Worm (Caenorhabditis elegans) whole organism, young adult: ENCODE measurements around the gene C36B7.1.

ENCODE experiments used
- bed-1 ChIP-seq: fragments of 200-800 bp; sonication (Bioruptor generic); IDR thresholded peaks from 2 replicates; pipeline ENCODE4 v1.3.6; 2022; ENCODE audit warnings: missing genetic modification reagents, missing genetic modification characterization, missing compliant biosample characterization
- snpc-1.1 ChIP-seq: sonication (generic microtip); optimal IDR thresholded peaks from 2 replicates; lab custom pipeline; 2017; ENCODE audit warnings: missing genetic modification characterization, mild to moderate bottlenecking, missing compliant biosample characterization, antibody characterized with exemption, moderate library complexity, missing genotype, missing genetic modification reagents; ENCODE audit not compliant: insufficient read depth
- xnd-1 ChIP-seq: sonication (generic microtip); optimal IDR thresholded peaks from 2 replicates; lab custom pipeline; 2016; ENCODE audit warnings: missing genotype, missing genetic modification reagents, missing genetic modification characterization, missing compliant biosample characterization

Gene C36B7.1

DNA sequence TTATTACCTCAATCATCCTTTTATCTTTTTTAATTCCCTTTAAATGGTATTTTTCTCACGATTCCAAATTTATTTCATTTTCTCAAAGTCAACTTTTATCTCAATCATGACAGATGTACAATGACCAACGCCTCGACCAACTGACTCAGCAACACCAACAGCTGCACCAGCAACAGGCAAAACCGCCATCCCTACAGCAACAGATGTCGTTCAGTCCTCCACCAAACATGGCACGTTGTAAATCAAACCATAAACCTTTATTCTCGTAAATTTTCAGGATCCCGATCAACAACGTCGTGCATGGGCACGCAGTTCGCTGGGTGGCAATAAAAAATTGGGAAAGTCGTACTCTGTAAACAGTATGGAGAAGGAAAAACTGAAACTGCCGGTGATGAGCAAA, 50.1 kb downstream of the C36B7.1 start:
- TF ChIP-seq xnd-1 (no peak), bed-1 (GFP tag; lab: Robert Waterston, UW) (no peak), snpc-1.1 (tag; lab: Kevin White, UChicago) (no peak)
